Worm (Caenorhabditis elegans): ENCODE data around the gene K12H4.2.
A peak's percentile ranks its signal among the peaks of the same experiment; 100 is the strongest.

K12H4.2 gene

DNA sequence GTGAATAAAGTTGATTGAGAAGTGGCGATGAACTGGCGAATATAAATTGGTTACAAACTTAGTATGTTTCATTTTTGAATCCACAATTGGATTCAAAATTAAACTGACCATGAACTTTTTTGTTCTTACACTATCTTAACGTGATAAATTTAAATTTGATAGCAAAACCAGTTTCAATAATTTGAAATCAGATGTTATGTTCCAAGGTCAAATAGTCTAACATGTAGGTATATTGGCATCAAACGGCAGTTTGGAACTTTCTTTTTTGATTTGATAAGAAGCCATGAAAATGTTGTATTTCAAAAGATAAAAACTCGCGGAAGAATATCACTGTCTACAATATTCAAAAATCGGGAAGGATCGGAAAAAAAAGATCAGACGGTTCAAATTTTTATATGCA is 11.5 kb upstream of the K12H4.2 start:
- TF ChIP-seq snpc-4 (GFP tag; optimal IDR thresholded peaks at IDR 0.05) (no peak), snpc-4 (tag; optimal IDR thresholded peaks at IDR 0.05) (no peak), ztf-3 (GFP tag; optimal IDR thresholded peaks at IDR 0.05) (no peak), mcd-1 (GFP tag; IDR thresholded peaks at IDR 0.05) (no peak), cebp-1 (GFP tag; IDR thresholded peaks at IDR 0.05) (no peak), cebp-1 (tag; optimal IDR thresholded peaks at IDR 0.05) (no peak)

DNA sequence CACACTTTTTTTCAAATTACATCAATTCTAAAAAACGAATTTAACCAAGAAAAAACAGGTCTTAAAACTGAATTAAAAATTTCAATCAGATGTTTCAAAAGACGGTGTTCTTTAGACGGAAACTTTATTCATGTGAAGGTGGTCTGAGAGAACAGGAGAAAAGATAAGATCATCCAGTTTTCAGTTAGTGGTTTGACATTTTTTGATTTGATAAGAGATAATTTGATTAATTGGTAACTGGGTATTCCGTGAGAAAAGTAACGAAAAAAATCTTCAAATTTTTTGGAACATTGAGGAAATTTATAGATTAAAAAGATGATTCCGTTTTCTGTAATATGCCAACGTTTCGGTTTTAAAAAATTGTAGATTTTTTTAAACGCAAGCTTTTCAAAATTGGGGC is 11.0 kb upstream of the K12H4.2 start:
- no peak for TF ChIP-seq hsf-1 (GFP tag; IDR thresholded peaks at IDR 0.05)
- TF ChIP-seq let-607 (tag; optimal IDR thresholded peaks at IDR 0.05), result no peak

DNA sequence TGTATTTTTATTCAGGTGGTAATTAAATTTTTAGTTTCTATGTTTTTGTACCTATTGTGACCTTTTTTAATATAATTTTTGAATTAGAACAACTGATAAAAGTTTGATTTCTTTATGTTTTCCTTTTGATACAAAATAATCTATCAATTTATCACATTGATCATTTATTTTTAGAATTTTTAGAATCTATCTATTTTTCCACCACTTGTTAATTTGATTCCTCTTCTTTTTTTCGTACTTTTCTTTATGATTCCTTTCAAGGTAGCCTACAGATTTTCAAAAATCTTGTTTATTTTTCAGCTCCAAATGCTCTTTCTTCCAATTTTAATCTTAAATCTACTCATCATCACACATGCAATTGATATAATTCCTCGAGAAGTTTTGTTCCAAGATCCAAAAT is 9.6 kb upstream of the K12H4.2 start, which contains the start of gene dpf-6:
dpf-6 (plus strand) TSS at position 301 of the 400 bp plus-strand sequence.
- TF ChIP-seq ztf-22 (GFP tag; optimal IDR thresholded peaks at IDR 0.05) (no peak), egl-44 (GFP tag; IDR thresholded peaks at IDR 0.05) (no peak), Y56A3A.18 (GFP tag; IDR thresholded peaks at IDR 0.05) (no peak), cebp-2 (GFP tag; IDR thresholded peaks at IDR 0.05) (no peak), tbp1 (GFP tag; optimal IDR thresholded peaks at IDR 0.05) (no peak), repo-1 (tag; optimal IDR thresholded peaks at IDR 0.05) (no peak), Y53G8AR.9 (GFP tag; conservative IDR thresholded peaks at IDR 0.05) (no peak), chd-7 (tag; optimal IDR thresholded peaks at IDR 0.05) (no peak), B0035.1 (tag; optimal IDR thresholded peaks at IDR 0.05) (no peak), ztf-25 (GFP tag; IDR thresholded peaks at IDR 0.05) (no peak), D2030.7 (GFP tag; IDR thresholded peaks at IDR 0.05) (no peak), lsy-27 (tag; optimal IDR thresholded peaks at IDR 0.05; ENCODE audit: borderline replicate concordance, insufficient read depth) (no peak), ceh-79 (tag; optimal IDR thresholded peaks at IDR 0.05) (no peak), ceh-100 (GFP tag; IDR thresholded peaks at IDR 0.05) (no peak), ZK185.1 (tag; optimal IDR thresholded peaks at IDR 0.05; ENCODE audit: poor library complexity, severe bottlenecking) (no peak), nfya-1 (tag; optimal IDR thresholded peaks at IDR 0.05; ENCODE audit: borderline replicate concordance, insufficient read depth) (no peak), F10E7.11 (tag; optimal IDR thresholded peaks at IDR 0.05) (no peak), gei-17 (GFP tag; optimal IDR thresholded peaks at IDR 0.05) (no peak), rec-8 (tag; optimal IDR thresholded peaks at IDR 0.05) (no peak)

DNA sequence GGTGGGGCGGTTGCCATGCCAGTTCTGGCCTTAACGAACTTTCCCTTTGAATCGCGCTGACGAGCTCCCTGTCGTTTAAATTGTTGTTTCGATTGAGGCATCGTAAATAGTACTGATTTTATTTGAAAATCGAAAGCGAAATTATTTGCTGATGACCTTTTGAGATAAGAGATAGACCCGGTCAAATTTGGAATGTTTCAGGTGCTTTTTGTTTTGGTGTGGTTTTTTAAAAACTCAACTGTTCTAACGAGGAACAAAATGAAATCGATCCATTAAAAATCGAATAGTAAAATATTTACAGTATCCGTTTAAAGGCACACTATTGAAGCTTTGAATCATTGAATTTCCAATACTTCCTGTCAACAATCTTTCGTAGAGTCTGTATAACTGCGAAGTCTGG is 4.7 kb upstream of the K12H4.2 start, which contains the start of gene K12H4.6:
K12H4.6 (minus strand) TSS at position 101 of the 400 bp plus-strand sequence.
- TF ChIP-seq F33H1.4 (GFP tag; IDR thresholded peaks at IDR 0.05) (no peak), let-526 (GFP tag; IDR thresholded peaks at IDR 0.05) (no peak)

DNA sequence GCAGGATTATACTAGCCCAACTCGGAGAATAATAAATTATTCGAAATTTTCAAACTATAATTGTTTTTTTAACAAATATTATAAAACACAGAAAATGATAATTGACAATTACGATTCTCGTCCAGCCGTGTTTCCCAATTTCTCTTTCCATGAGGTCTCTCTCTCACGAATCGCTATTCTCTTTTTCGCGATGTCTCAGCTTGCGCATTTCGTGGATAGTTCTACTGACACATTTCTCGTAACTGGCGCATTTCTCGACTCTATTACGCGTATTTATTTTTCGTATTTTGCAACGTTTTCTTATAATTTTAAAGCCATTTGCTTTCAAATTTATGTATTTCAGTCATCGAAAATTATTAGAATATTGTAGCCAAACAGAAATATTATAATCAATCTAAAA is 3.7 kb upstream of the K12H4.2 start:
- TF ChIP-seq ZK185.1 (tag; optimal IDR thresholded peaks at IDR 0.05; ENCODE audit: poor library complexity, severe bottlenecking), result peak; percentile 98
- peak; percentile 99 for TF ChIP-seq ztf-6 (GFP tag; IDR thresholded peaks at IDR 0.05)
- peak; percentile 97 for TF ChIP-seq D2030.7 (GFP tag; IDR thresholded peaks at IDR 0.05)
- no peak for TF ChIP-seq ceh-58 (GFP tag; IDR thresholded peaks at IDR 0.05)
- TF ChIP-seq repo-1 (tag; optimal IDR thresholded peaks at IDR 0.05), result peak; percentile 2
- TF ChIP-seq rcor-1 (GFP tag; IDR thresholded peaks at IDR 0.05), result peak; percentile 97
- TF ChIP-seq lsy-27 (tag; optimal IDR thresholded peaks at IDR 0.05; ENCODE audit: borderline replicate concordance, insufficient read depth), result peak; percentile 37
- peak; percentile 93 for TF ChIP-seq tlf-1 (GFP tag; optimal IDR thresholded peaks at IDR 0.05)
- TF ChIP-seq madf-10 (tag; optimal IDR thresholded peaks at IDR 0.05), result peak; percentile 97
- TF ChIP-seq ceh-100 (GFP tag; IDR thresholded peaks at IDR 0.05), result peak; percentile 100
- peak; percentile 92 for TF ChIP-seq mxl-1 (tag; optimal IDR thresholded peaks at IDR 0.05)
- peak; percentile 71 for TF ChIP-seq unc-62 (GFP tag; optimal IDR thresholded peaks at IDR 0.05)
- peak; percentile 83 for TF ChIP-seq snpc-4 (GFP tag; optimal IDR thresholded peaks at IDR 0.05)
- TF ChIP-seq snpc-4 (tag; optimal IDR thresholded peaks at IDR 0.05), result peak; percentile 86 to 90 (median 89)
- no peak for TF ChIP-seq nhr-179 (tag; optimal IDR thresholded peaks at IDR 0.05)
- TF ChIP-seq somi-1 (GFP tag; optimal IDR thresholded peaks at IDR 0.05), result peak; percentile 97
- no peak for TF ChIP-seq nhr-27 (tag; optimal IDR thresholded peaks at IDR 0.05)
- TF ChIP-seq madf-6 (GFP tag; IDR thresholded peaks at IDR 0.05), result no peak; the same call in none of the 2 replicates
- peak; percentile 80 for TF ChIP-seq tbp1 (GFP tag; optimal IDR thresholded peaks at IDR 0.05)
- peak; percentile 91 for TF ChIP-seq snpc-3.4 (tag; optimal IDR thresholded peaks at IDR 0.05)
